Fruit fly (Drosophila melanogaster) whole organism, embryonic: Measurements from ENCODE around the gene CG14721.

Source experiments
- ATbp ChIP-seq: fragments of 200-800 bp; sonication (Bioruptor generic); optimal IDR thresholded peaks from 2 replicates; lab custom pipeline; 2017; ENCODE audit warnings: missing biosample characterization, mild to moderate bottlenecking, missing genetic modification characterization, missing genetic modification reagents
- Atf6 ChIP-seq: fragments of 200-800 bp; sonication (Bioruptor generic); IDR thresholded peaks from 2 replicates; pipeline ENCODE4 v1.3.6; 2022; ENCODE audit warnings: missing biosample characterization, missing genetic modification characterization
- CG10565 ChIP-seq: fragments of 200-800 bp; sonication (Bioruptor generic); optimal IDR thresholded peaks from 3 replicates; lab custom pipeline; 2016; ENCODE audit warnings: missing biosample characterization, mild to moderate bottlenecking, missing genetic modification characterization
- CG11504 ChIP-seq: fragments of 200-800 bp; sonication (Bioruptor generic); optimal IDR thresholded peaks from 3 replicates; lab custom pipeline; 2019; ENCODE audit warnings: missing biosample characterization, mild to moderate bottlenecking, missing genetic modification characterization, moderate library complexity
- CG11696 ChIP-seq: fragments of 200-800 bp; sonication (Bioruptor generic); IDR thresholded peaks from 2 replicates; pipeline ENCODE4 v1.3.6; 2022; ENCODE audit warnings: missing biosample characterization, missing genetic modification characterization
- CG11723 ChIP-seq: fragments of 200-800 bp; sonication (Bioruptor generic); optimal IDR thresholded peaks from 2 replicates; lab custom pipeline; 2017; ENCODE audit warnings: missing biosample characterization, mild to moderate bottlenecking, missing genetic modification characterization
- CG12299 ChIP-seq: fragments of 200-800 bp; sonication (Bioruptor generic); optimal IDR thresholded peaks from 2 replicates; lab custom pipeline; 2018; ENCODE audit warnings: missing biosample characterization, mild to moderate bottlenecking, missing genetic modification characterization
- CG14710 ChIP-seq: fragments of 200-800 bp; sonication (Bioruptor generic); optimal IDR thresholded peaks from 3 replicates; lab custom pipeline; 2019; ENCODE audit warnings: missing biosample characterization, mild to moderate bottlenecking, missing genetic modification characterization, moderate library complexity
- CG1647 ChIP-seq: fragments of 200-800 bp; sonication (Bioruptor generic); optimal IDR thresholded peaks from 3 replicates; lab custom pipeline; 2016; ENCODE audit warnings: missing biosample characterization, missing genetic modification characterization
- CG16815 ChIP-seq: fragments of 200-800 bp; sonication (Bioruptor generic); optimal IDR thresholded peaks from 3 replicates; lab custom pipeline; 2017; ENCODE audit warnings: missing biosample characterization, mild to moderate bottlenecking, missing genetic modification characterization
- CG16863 ChIP-seq: fragments of 200-800 bp; sonication (Bioruptor generic); optimal IDR thresholded peaks from 3 replicates; lab custom pipeline; 2016; ENCODE audit warnings: missing biosample characterization, missing genetic modification characterization
- CG2116 ChIP-seq: fragments of 200-800 bp; sonication (Bioruptor generic); optimal IDR thresholded peaks from 3 replicates; lab custom pipeline; 2018; ENCODE audit warnings: missing biosample characterization, mild to moderate bottlenecking, missing genetic modification characterization
- CG2889 ChIP-seq: fragments of 200-800 bp; sonication (Bioruptor generic); IDR thresholded peaks from 3 replicates; pipeline ENCODE4 v1.3.6; 2022; ENCODE audit warnings: missing biosample characterization, missing genetic modification characterization
- CG34224 ChIP-seq: fragments of 200-800 bp; sonication (Bioruptor generic); IDR thresholded peaks from 3 replicates; pipeline ENCODE4 v1.3.6; 2022; ENCODE audit warnings: missing biosample characterization, missing genetic modification characterization; ENCODE audit not compliant: partially characterized antibody
- CG4730 ChIP-seq: fragments of 200-800 bp; sonication (Bioruptor generic); IDR thresholded peaks from 2 replicates; pipeline ENCODE4 v1.3.6; 2022; ENCODE audit warnings: missing biosample characterization, missing genetic modification characterization
- CG4820 ChIP-seq: fragments of 200-800 bp; sonication (Bioruptor generic); optimal IDR thresholded peaks from 3 replicates; lab custom pipeline; 2016; ENCODE audit warnings: missing biosample characterization, missing genetic modification characterization
- CG6175 ChIP-seq: fragments of 200-800 bp; sonication (Bioruptor generic); IDR thresholded peaks from 3 replicates; pipeline ENCODE4 v1.3.6; 2022; ENCODE audit warnings: missing biosample characterization, missing genetic modification characterization
- CG6254 ChIP-seq: fragments of 200-800 bp; sonication (Bioruptor generic); optimal IDR thresholded peaks from 3 replicates; lab custom pipeline; 2017; ENCODE audit warnings: mild to moderate bottlenecking, missing biosample characterization, missing genetic modification reagents, missing genetic modification characterization
- CG7271 ChIP-seq: fragments of 200-800 bp; sonication (Bioruptor generic); optimal IDR thresholded peaks from 2 replicates; lab custom pipeline; 2018; ENCODE audit warnings: missing biosample characterization, mild to moderate bottlenecking, missing genetic modification characterization, moderate library complexity
- CG8359 ChIP-seq: fragments of 200-800 bp; sonication (Bioruptor generic); optimal IDR thresholded peaks from 2 replicates; lab custom pipeline; 2017; ENCODE audit warnings: missing biosample characterization, mild to moderate bottlenecking, missing genetic modification characterization, borderline replicate concordance
- CG9797 ChIP-seq: fragments of 200-800 bp; sonication (Bioruptor generic); optimal IDR thresholded peaks from 3 replicates; lab custom pipeline; 2018; ENCODE audit warnings: missing biosample characterization, mild to moderate bottlenecking, missing genetic modification characterization
- CHES-1-like ChIP-seq: fragments of 200-800 bp; sonication (Bioruptor generic); optimal IDR thresholded peaks from 2 replicates; lab custom pipeline; 2016; ENCODE audit warnings: missing biosample characterization, missing genetic modification characterization
- Camta ChIP-seq: fragments of 200-800 bp; sonication (Bioruptor generic); optimal IDR thresholded peaks from 2 replicates; lab custom pipeline; 2016; ENCODE audit warnings: missing biosample characterization, missing genetic modification characterization
- Dad ChIP-seq: fragments of 200-800 bp; sonication (Bioruptor generic); optimal IDR thresholded peaks from 3 replicates; lab custom pipeline; 2016; ENCODE audit warnings: missing biosample characterization, missing genetic modification characterization
- Deaf1 ChIP-seq: fragments of 200-800 bp; optimal IDR thresholded peaks from 3 replicates; lab custom pipeline; 2019; ENCODE audit warnings: missing biosample characterization, mild to moderate bottlenecking, missing genetic modification characterization, moderate library complexity
- Doc2 ChIP-seq: fragments of 200-800 bp; sonication (Bioruptor generic); IDR thresholded peaks from 2 replicates; pipeline ENCODE4 v1.3.6; 2022; ENCODE audit warnings: missing biosample characterization, missing genetic modification characterization
- Fer2 ChIP-seq: fragments of 200-800 bp; sonication (Bioruptor generic); optimal IDR thresholded peaks from 2 replicates; lab custom pipeline; 2018; ENCODE audit warnings: missing biosample characterization, mild to moderate bottlenecking, missing genetic modification characterization, moderate library complexity
- Gug ChIP-seq: fragments of 200-800 bp; sonication (Bioruptor generic); IDR thresholded peaks from 4 replicates; pipeline ENCODE4 v1.3.6; 2022; ENCODE audit warnings: missing biosample characterization, missing genetic modification characterization
- HLHmδ ChIP-seq: fragments of 200-800 bp; sonication (Bioruptor generic); optimal IDR thresholded peaks from 2 replicates; lab custom pipeline; 2018; ENCODE audit warnings: missing biosample characterization, mild to moderate bottlenecking, missing genetic modification characterization, moderate library complexity
- Hr78 ChIP-seq, 2 experiments: fragments of 200-800 bp in 1 of 2; fragments of >200 bp in 1 of 2; sonication (Bioruptor generic) in 1 of 2; optimal IDR thresholded peaks; 2 replicates each; lab custom pipeline; 2017 to 2019; ENCODE audit warnings: missing biosample characterization in 2 of 2, missing genetic modification characterization in 2 of 2, mild to moderate bottlenecking in 1 of 2, moderate library complexity in 1 of 2
- Mes4 ChIP-seq: fragments of 200-800 bp; sonication (Bioruptor generic); optimal IDR thresholded peaks from 2 replicates; lab custom pipeline; 2016; ENCODE audit warnings: missing biosample characterization, missing genetic modification characterization
- NK7.1 ChIP-seq: fragments of 200-800 bp; sonication (Bioruptor generic); optimal IDR thresholded peaks from 3 replicates; lab custom pipeline; 2016; ENCODE audit warnings: missing biosample characterization, missing genetic modification characterization
- Nf-YC ChIP-seq: fragments of 200-800 bp; optimal IDR thresholded peaks from 3 replicates; lab custom pipeline; 2019; ENCODE audit warnings: missing biosample characterization, mild to moderate bottlenecking, missing genetic modification characterization, moderate library complexity
- Stat92E ChIP-seq, 3 experiments: fragments of >200 bp in 2 of 3; fragments of 200-800 bp in 1 of 3; sonication (Bioruptor generic) in 1 of 3; optimal IDR thresholded peaks; 2 replicates each; lab custom pipeline; 2017 to 2019; ENCODE audit warnings: missing biosample characterization in 3 of 3, missing genetic modification characterization in 3 of 3, mild to moderate bottlenecking in 1 of 3, moderate library complexity in 1 of 3
- Usf ChIP-seq: fragments of 200-800 bp; sonication (Bioruptor generic); optimal IDR thresholded peaks from 2 replicates; lab custom pipeline; 2017; ENCODE audit warnings: missing genotype, missing biosample characterization, missing genetic modification characterization
- amos ChIP-seq: fragments of 200-800 bp; sonication (Bioruptor generic); IDR thresholded peaks from 2 replicates; pipeline ENCODE4 v1.3.6; 2022; ENCODE audit warnings: missing biosample characterization, missing genetic modification characterization; ENCODE audit not compliant: partially characterized antibody
- az2 ChIP-seq: fragments of 200-800 bp; sonication (Bioruptor generic); optimal IDR thresholded peaks from 3 replicates; lab custom pipeline; 2016; ENCODE audit warnings: missing biosample characterization, missing genetic modification characterization
- cad ChIP-seq: fragments of >200 bp; optimal IDR thresholded peaks from 2 replicates; lab custom pipeline; 2017; ENCODE audit warnings: missing biosample characterization, missing genetic modification characterization
- cato ChIP-seq: fragments of 200-800 bp; sonication (Bioruptor generic); optimal IDR thresholded peaks from 2 replicates; lab custom pipeline; 2016; ENCODE audit warnings: missing biosample characterization, missing genetic modification characterization, borderline replicate concordance
- fru ChIP-seq: fragments of >200 bp; optimal IDR thresholded peaks from 2 replicates; lab custom pipeline; 2017
- gce ChIP-seq: fragments of 200-800 bp; sonication (Bioruptor generic); IDR thresholded peaks from 3 replicates; pipeline ENCODE4 v1.3.6; 2022; ENCODE audit warnings: missing biosample characterization, missing genetic modification characterization
- gfzf ChIP-seq: fragments of 200-800 bp; sonication (Bioruptor generic); optimal IDR thresholded peaks from 2 replicates; lab custom pipeline; 2016; ENCODE audit warnings: missing biosample characterization, mild to moderate bottlenecking, missing genetic modification characterization, moderate library complexity
- kah ChIP-seq: fragments of 200-800 bp; sonication (Bioruptor generic); optimal IDR thresholded peaks from 2 replicates; lab custom pipeline; 2018; ENCODE audit warnings: missing biosample characterization, mild to moderate bottlenecking, missing genetic modification characterization
- lilli ChIP-seq: fragments of 200-800 bp; sonication (Bioruptor generic); optimal IDR thresholded peaks from 3 replicates; lab custom pipeline; 2016; ENCODE audit warnings: missing biosample characterization, missing genetic modification characterization
- nmo ChIP-seq: fragments of 200-800 bp; sonication (Bioruptor generic); optimal IDR thresholded peaks from 2 replicates; lab custom pipeline; 2018; ENCODE audit warnings: missing biosample characterization, mild to moderate bottlenecking, missing genetic modification characterization, moderate library complexity
- pan ChIP-seq, 4 experiments: fragments of >200 bp in 3 of 4; fragments of 200-800 bp in 1 of 4; sonication (Bioruptor generic) in 1 of 4; optimal IDR thresholded peaks in 3 of 4; IDR thresholded peaks in 1 of 4; 2 replicates each; pipeline versions ENCODE4 v1.3.6 to Lab custom; 2017 to 2022; ENCODE audit warnings: missing biosample characterization in 2 of 4, missing genetic modification characterization in 2 of 4, mixed read lengths in 1 of 4
- tap ChIP-seq: fragments of 200-800 bp; optimal IDR thresholded peaks from 3 replicates; lab custom pipeline; 2019; ENCODE audit warnings: missing biosample characterization, mild to moderate bottlenecking, missing genetic modification characterization, moderate library complexity
- tna ChIP-seq: fragments of 200-800 bp; sonication (Bioruptor generic); IDR thresholded peaks from 2 replicates; pipeline ENCODE4 v1.3.6; 2022; ENCODE audit warnings: missing biosample characterization, missing genetic modification characterization; ENCODE audit not compliant: partially characterized antibody
- unc-4 ChIP-seq: fragments of 200-800 bp; sonication (Bioruptor generic); IDR thresholded peaks from 2 replicates; pipeline ENCODE4 v1.3.6; 2022; ENCODE audit warnings: missing biosample characterization, missing genetic modification characterization; ENCODE audit not compliant: partially characterized antibody
- vvl ChIP-seq: fragments of 200-800 bp; sonication (Bioruptor generic); IDR thresholded peaks from 2 replicates; pipeline ENCODE4 v1.3.6; 2022; ENCODE audit warnings: missing biosample characterization, missing genetic modification characterization

The CG14721 gene

DNA sequence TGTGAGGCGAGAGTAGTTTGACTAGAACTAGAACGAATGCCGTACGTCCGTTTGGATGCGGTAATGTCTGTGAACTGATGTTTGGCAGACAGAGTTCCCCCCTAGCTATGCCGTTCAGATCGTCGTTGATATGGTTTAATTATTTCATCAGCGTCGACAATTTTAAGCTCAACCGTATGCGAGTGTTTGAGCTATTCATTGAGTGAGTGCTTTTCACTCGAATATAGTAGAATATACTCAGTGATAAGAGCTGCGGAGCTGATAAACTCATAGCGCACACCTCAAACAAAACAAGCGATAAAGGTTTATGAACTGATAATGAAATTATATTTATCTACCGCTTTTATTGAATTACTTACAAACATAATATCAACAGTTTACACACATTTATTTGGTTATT lies 47.2 kb upstream of the CG14721 start, which contains the start of gene CG6834 (continued):
- TF ChIP-seq Gug (GFP tag; lab: Robert Waterston, UW) (no peak), CG2116 (GFP tag; lab: Kevin White, UChicago) (no peak), nmo (GFP tag; lab: Kevin White, UChicago) (no peak), tna (no peak), CG16863 (GFP tag; lab: Kevin White, UChicago) (no peak), CG12299 (tag; lab: Kevin White, UChicago) (peak; percentile 16), NK7.1 (GFP tag; lab: Kevin White, UChicago) (no peak), fru (lab: Kevin White, UChicago) (no peak), Dad (GFP tag; lab: Kevin White, UChicago) (no peak), pan (optimal IDR thresholded peaks at IDR 0.05; lab: Kevin White, UChicago) (no peak), pan (GFP tag; optimal IDR thresholded peaks at IDR 0.05 in 1 of 2, IDR thresholded peaks at IDR 0.05 in 1 of 2) (no peak), CG4730 (no peak), Stat92E (GFP tag; optimal IDR thresholded peaks at IDR 0.05; lab: Kevin White, UChicago) (no peak), tap (tag; lab: Kevin White, UChicago) (no peak), Atf6 (GFP tag; lab: Robert Waterston, UW) (no peak), unc-4 (no peak), Doc2 (GFP tag; lab: Robert Waterston, UW) (no peak), vvl (GFP tag; lab: Robert Waterston, UW) (no peak), CG9797 (no peak), CG6175 (no peak), CG11723 (GFP tag; lab: Kevin White, UChicago) (peak; percentile 15), CG11696 (GFP tag; lab: Robert Waterston, UW) (no peak), kah (GFP tag; lab: Kevin White, UChicago) (no peak), CG6254 (GFP tag; lab: Kevin White, UChicago) (no peak), CG11504 (no peak), HLHmδ (no peak), CG4820 (no peak), CG2889 (GFP tag; lab: Robert Waterston, UW) (no peak), CG7271 (tag; lab: Kevin White, UChicago) (no peak), az2 (GFP tag; lab: Kevin White, UChicago) (no peak), CHES-1-like (GFP tag; lab: Kevin White, UChicago) (no peak), gfzf (GFP tag; lab: Kevin White, UChicago) (no peak), cad (GFP tag; lab: Kevin White, UChicago) (no peak), CG8359 (GFP tag; lab: Kevin White, UChicago) (no peak), CG16815 (GFP tag; lab: Kevin White, UChicago) (no peak), CG1647 (no peak), CG34224 (GFP tag; lab: Robert Waterston, UW) (no peak), Nf-YC (tag; lab: Kevin White, UChicago) (peak; percentile 34), Camta (GFP tag; lab: Kevin White, UChicago) (no peak), CG10565 (no peak), amos (GFP tag; lab: Robert Waterston, UW) (peak; percentile 25; the same call in 1 of the 2 replicates), lilli (no peak), Fer2 (tag; lab: Kevin White, UChicago) (no peak), cato (GFP tag; lab: Kevin White, UChicago) (no peak), Hr78 (GFP tag; optimal IDR thresholded peaks at IDR 0.05; lab: Kevin White, UChicago) (no peak), gce (GFP tag; lab: Robert Waterston, UW) (no peak), ATbp (GFP tag; lab: Kevin White, UChicago) (peak; percentile 1), CG14710 (tag; lab: Kevin White, UChicago) (no peak), Deaf1 (tag; lab: Kevin White, UChicago) (no peak), Mes4 (GFP tag; lab: Kevin White, UChicago) (no peak), Usf (GFP tag; lab: Kevin White, UChicago) (no peak)
